Fruit fly (Drosophila melanogaster) whole organism, embryonic: ENCODE data around the gene TTLL4B.

Experiments used
- ATbp ChIP-seq: fragments of 200-800 bp; sonication (Bioruptor generic); optimal IDR thresholded peaks from 2 replicates; lab custom pipeline; 2017; ENCODE audit warnings: missing biosample characterization, mild to moderate bottlenecking, missing genetic modification characterization, missing genetic modification reagents
- CG10267 ChIP-seq: fragments of 200-800 bp; sonication (Bioruptor generic); optimal IDR thresholded peaks from 2 replicates; lab custom pipeline; 2018; ENCODE audit warnings: missing biosample characterization, mild to moderate bottlenecking, missing genetic modification characterization, moderate library complexity
- CG11696 ChIP-seq: fragments of 200-800 bp; sonication (Bioruptor generic); IDR thresholded peaks from 2 replicates; pipeline ENCODE4 v1.3.6; 2022; ENCODE audit warnings: missing biosample characterization, missing genetic modification characterization
- CG17359 ChIP-seq: fragments of 200-800 bp; sonication (Bioruptor generic); optimal IDR thresholded peaks from 3 replicates; lab custom pipeline; 2018; ENCODE audit warnings: missing biosample characterization, mild to moderate bottlenecking, missing genetic modification characterization, moderate library complexity
- CG4328 ChIP-seq: fragments of 200-800 bp; sonication (Bioruptor generic); optimal IDR thresholded peaks from 3 replicates; lab custom pipeline; 2017; ENCODE audit warnings: missing biosample characterization, missing genetic modification reagents, missing genetic modification characterization
- CG6854 ChIP-seq: fragments of 200-800 bp; sonication (Bioruptor generic); optimal IDR thresholded peaks from 3 replicates; lab custom pipeline; 2017; ENCODE audit warnings: missing biosample characterization, mild to moderate bottlenecking, missing genetic modification characterization
- NFAT ChIP-seq: fragments of 200-800 bp; sonication (Bioruptor generic); IDR thresholded peaks from 2 replicates; pipeline ENCODE4 v1.3.6; 2022; ENCODE audit warnings: missing biosample characterization, missing genetic modification characterization
- Nf-YB ChIP-seq: fragments of 200-800 bp; sonication (Bioruptor generic); optimal IDR thresholded peaks from 3 replicates; lab custom pipeline; 2019; ENCODE audit warnings: missing biosample characterization, mild to moderate bottlenecking, missing genetic modification characterization, moderate library complexity
- dati ChIP-seq: fragments of 200-800 bp; sonication (Bioruptor generic); IDR thresholded peaks from 2 replicates; pipeline ENCODE4 v1.3.6; 2022; ENCODE audit warnings: missing biosample characterization, missing genetic modification characterization
- prd ChIP-seq, 3 experiments: fragments of >200 bp in 2 of 3; fragments of 200-800 bp in 1 of 3; sonication (Bioruptor generic) in 1 of 3; optimal IDR thresholded peaks in 2 of 3; IDR thresholded peaks in 1 of 3; 2 replicates in 2 of 3; 3 replicates in 1 of 3; pipeline versions ENCODE4 v1.3.6 to Lab custom; 2017 to 2022; ENCODE audit warnings: missing biosample characterization in 1 of 3, missing genetic modification characterization in 1 of 3

- TF ChIP-seq NFAT (GFP tag; lab: Robert Waterston, UW) = no peak
- no peak for TF ChIP-seq ATbp (GFP tag; lab: Kevin White, UChicago)
- TF ChIP-seq CG4328 = no peak
- TF ChIP-seq CG10267 = peak; percentile 23
- TF ChIP-seq prd (optimal IDR thresholded peaks at IDR 0.05; lab: Kevin White, UChicago) = no peak
- TF ChIP-seq prd (GFP tag; IDR thresholded peaks at IDR 0.05; lab: Robert Waterston, UW) = peak; percentile 45; the same call in 1 of the 3 replicates
- no peak for TF ChIP-seq dati
- TF ChIP-seq CG11696 (GFP tag; lab: Robert Waterston, UW) = no peak
- TF ChIP-seq CG6854 (GFP tag; lab: Kevin White, UChicago) = no peak
- peak; percentile 34 for TF ChIP-seq CG17359 (tag; lab: Kevin White, UChicago)
- no peak for TF ChIP-seq Nf-YB
Measured at dm6 chr2L:3880048-3880447, 17.6 kb downstream of the TTLL4B start.
